5 fruit fly cellular contexts compared by ENCODE assay signal in the genomic region with DNA sequence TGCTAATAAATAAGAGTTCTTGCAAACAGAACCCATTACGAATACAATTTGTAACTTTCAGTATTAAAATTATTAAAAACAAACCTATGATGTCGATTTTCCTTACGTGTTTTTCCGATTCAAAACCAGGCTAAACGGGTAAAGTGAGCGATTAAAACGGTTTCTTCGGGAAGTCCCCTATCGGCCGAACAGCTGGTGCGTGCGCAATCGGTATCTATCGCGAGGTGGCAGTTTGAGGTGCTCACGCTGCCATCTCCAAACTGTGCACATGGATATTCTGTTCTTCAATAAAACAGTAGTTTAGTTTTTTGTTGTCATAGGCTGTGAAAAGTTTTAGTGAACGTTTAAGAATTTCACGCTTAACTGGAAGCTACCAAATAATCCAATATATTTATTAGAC.
TF ChIP-seq lines count a peak whose summit lies in the region.

TTLL4A (plus strand) TSS at position 240 of the 400 bp plus-strand sequence.

- peak; percentile 39 to 44 for TF ChIP-seq CTCF in S2 (optimal IDR thresholded peaks at IDR 0.05; lab: Kevin White, UChicago)
- peak; percentile 45 for TF ChIP-seq CTCF in whole organism, embryonic (GFP tag; optimal IDR thresholded peaks at IDR 0.05; lab: Kevin White, UChicago)

TF ChIP-seq in whole organism, adult, 20 proteins besides CTCF, POLR2A, EP300 and RAD21:
- TF ChIP-seq CG1620 (GFP tag; optimal IDR thresholded peaks at IDR 0.05; lab: Kevin White, UChicago) (peak; percentile 32), CG12768 (GFP tag; optimal IDR thresholded peaks at IDR 0.05; lab: Kevin White, UChicago) (no peak), CG33017 (tag; optimal IDR thresholded peaks at IDR 0.05; lab: Kevin White, UChicago) (no peak), CG7101 (tag; optimal IDR thresholded peaks at IDR 0.05; lab: Kevin White, UChicago) (no peak), bab1 (GFP tag; optimal IDR thresholded peaks at IDR 0.05; lab: Kevin White, UChicago) (peak; percentile 50), CG5204 (GFP tag; optimal IDR thresholded peaks at IDR 0.05; lab: Kevin White, UChicago) (no peak), Clk (GFP tag; optimal IDR thresholded peaks at IDR 0.05; lab: Kevin White, UChicago) (no peak), kay (GFP tag; lab: Kevin White, UChicago; ENCODE audit: borderline replicate concordance) (peak; percentile 38), Crg-1 (GFP tag; optimal IDR thresholded peaks at IDR 0.05; lab: Kevin White, UChicago) (no peak), ovo (GFP tag; optimal IDR thresholded peaks at IDR 0.05; lab: Kevin White, UChicago) (peak; percentile 39), CG11617 (GFP tag; optimal IDR thresholded peaks at IDR 0.05; lab: Kevin White, UChicago) (no peak), CG7045 (GFP tag; optimal IDR thresholded peaks at IDR 0.05; lab: Kevin White, UChicago) (no peak), Hr96 (GFP tag; optimal IDR thresholded peaks at IDR 0.05; lab: Kevin White, UChicago) (no peak), cnc (optimal IDR thresholded peaks at IDR 0.05; lab: Kevin White, UChicago) (no peak), toe (GFP tag; optimal IDR thresholded peaks at IDR 0.05; lab: Kevin White, UChicago) (no peak), cic (GFP tag; optimal IDR thresholded peaks at IDR 0.05; lab: Kevin White, UChicago) (no peak), Mnt (GFP tag; optimal IDR thresholded peaks at IDR 0.05; lab: Kevin White, UChicago) (peak; percentile 92), CG14711 (tag; optimal IDR thresholded peaks at IDR 0.05; lab: Kevin White, UChicago) (peak; percentile 2), tj (GFP tag; optimal IDR thresholded peaks at IDR 0.05; lab: Kevin White, UChicago) (no peak), pad (GFP tag; optimal IDR thresholded peaks at IDR 0.05; lab: Kevin White, UChicago) (peak; percentile 25)

TF ChIP-seq in whole organism, embryonic, 481 proteins besides CTCF, POLR2A, EP300 and RAD21 (continues in another document):
- no peak for TF ChIP-seq wek (GFP tag; optimal IDR thresholded peaks at IDR 0.05; lab: Kevin White, UChicago)
- peak; percentile 98 for TF ChIP-seq CG34224 (GFP tag; IDR thresholded peaks at IDR 0.05; lab: Robert Waterston, UW; ENCODE audit: partially characterized antibody)
- peak; percentile 99 for TF ChIP-seq mld (GFP tag; IDR thresholded peaks at IDR 0.05; lab: Robert Waterston, UW; ENCODE audit: partially characterized antibody)
- peak; percentile 9 for TF ChIP-seq tin (GFP tag; optimal IDR thresholded peaks at IDR 0.05; lab: Kevin White, UChicago)
- TF ChIP-seq Myb (GFP tag; optimal IDR thresholded peaks at IDR 0.05; lab: Kevin White, UChicago): peak; percentile 85
- peak; percentile 52; the same call in 2 of the 4 replicates for TF ChIP-seq Gug (GFP tag; IDR thresholded peaks at IDR 0.05; lab: Robert Waterston, UW)
- TF ChIP-seq chn (GFP tag; optimal IDR thresholded peaks at IDR 0.05; lab: Kevin White, UChicago): peak; percentile 5
- no peak for TF ChIP-seq CG11695 (GFP tag; IDR thresholded peaks at IDR 0.05; lab: Robert Waterston, UW)
- TF ChIP-seq Neu2 (GFP tag; optimal IDR thresholded peaks at IDR 0.05; lab: Kevin White, UChicago; ENCODE audit: borderline replicate concordance): no peak
- TF ChIP-seq Dad (GFP tag; optimal IDR thresholded peaks at IDR 0.05; lab: Kevin White, UChicago): no peak
- TF ChIP-seq zfh2 (GFP tag; optimal IDR thresholded peaks at IDR 0.05; lab: Kevin White, UChicago): peak; percentile 46
- TF ChIP-seq CG5953 (GFP tag; IDR thresholded peaks at IDR 0.05; lab: Robert Waterston, UW): no peak
- no peak for TF ChIP-seq Fer1 (GFP tag; optimal IDR thresholded peaks at IDR 0.05; lab: Kevin White, UChicago)
- TF ChIP-seq gcm2 (GFP tag; optimal IDR thresholded peaks at IDR 0.05; lab: Kevin White, UChicago): no peak
- peak; percentile 86 for TF ChIP-seq MBD-R2 (GFP tag; IDR thresholded peaks at IDR 0.05; lab: Robert Waterston, UW)
- peak; percentile 77 for TF ChIP-seq trem (tag; optimal IDR thresholded peaks at IDR 0.05; lab: Kevin White, UChicago)
- TF ChIP-seq CG1792 (GFP tag; optimal IDR thresholded peaks at IDR 0.05; lab: Kevin White, UChicago): peak; percentile 3
- no peak for TF ChIP-seq jing (GFP tag; optimal IDR thresholded peaks at IDR 0.05; lab: Kevin White, UChicago)
- TF ChIP-seq MTF-1 (GFP tag; optimal IDR thresholded peaks at IDR 0.05; lab: Kevin White, UChicago; ENCODE audit: borderline replicate concordance): no peak
- TF ChIP-seq exex (tag; optimal IDR thresholded peaks at IDR 0.05; lab: Kevin White, UChicago): no peak
- peak; percentile 75 for TF ChIP-seq MESR4 (GFP tag; optimal IDR thresholded peaks at IDR 0.05; lab: Kevin White, UChicago)
- no peak for TF ChIP-seq corto (GFP tag; optimal IDR thresholded peaks at IDR 0.05; lab: Kevin White, UChicago)

TF ChIP-seq in whole organism, prepupa, 60 proteins besides CTCF, POLR2A, EP300 and RAD21:
- TF ChIP-seq esn (GFP tag; optimal IDR thresholded peaks at IDR 0.05; lab: Kevin White, UChicago): peak; percentile 50
- TF ChIP-seq CG3032 (tag; optimal IDR thresholded peaks at IDR 0.05; lab: Kevin White, UChicago): no peak
- TF ChIP-seq Hr4 (GFP tag; optimal IDR thresholded peaks at IDR 0.05; lab: Kevin White, UChicago): peak; percentile 22
- TF ChIP-seq lz (GFP tag; optimal IDR thresholded peaks at IDR 0.05; lab: Kevin White, UChicago): peak; percentile 14

TF ChIP-seq in whole organism, wandering third instar larva, 38 proteins besides CTCF, POLR2A, EP300 and RAD21:
- TF ChIP-seq ey (GFP tag; optimal IDR thresholded peaks at IDR 0.05; lab: Kevin White, UChicago) (no peak), h (GFP tag; optimal IDR thresholded peaks at IDR 0.05; lab: Kevin White, UChicago) (no peak), woc (GFP tag; optimal IDR thresholded peaks at IDR 0.05; lab: Kevin White, UChicago) (peak; percentile 45), rgr (GFP tag; optimal IDR thresholded peaks at IDR 0.05; lab: Kevin White, UChicago) (no peak), CG9705 (GFP tag; optimal IDR thresholded peaks at IDR 0.05; lab: Kevin White, UChicago) (no peak), Abd-B (GFP tag; optimal IDR thresholded peaks at IDR 0.05; lab: Kevin White, UChicago) (no peak), foxo (GFP tag; optimal IDR thresholded peaks at IDR 0.05; lab: Kevin White, UChicago) (no peak), Hnf4 (GFP tag; optimal IDR thresholded peaks at IDR 0.05; lab: Kevin White, UChicago) (peak; percentile 68), tai (GFP tag; optimal IDR thresholded peaks at IDR 0.05; lab: Kevin White, UChicago) (peak; percentile 57), brk (GFP tag; optimal IDR thresholded peaks at IDR 0.05; lab: Kevin White, UChicago) (peak; percentile 58), Myc (optimal IDR thresholded peaks at IDR 0.05; lab: Kevin White, UChicago) (peak; percentile 22), Hr83 (GFP tag; optimal IDR thresholded peaks at IDR 0.05; lab: Kevin White, UChicago; ENCODE audit: poor library complexity, severe bottlenecking) (peak; percentile 68), Jra (GFP tag; optimal IDR thresholded peaks at IDR 0.05; lab: Kevin White, UChicago) (no peak), fru (GFP tag; optimal IDR thresholded peaks at IDR 0.05; lab: Kevin White, UChicago) (no peak), pan (optimal IDR thresholded peaks at IDR 0.05; lab: Kevin White, UChicago) (no peak), sage (GFP tag; optimal IDR thresholded peaks at IDR 0.05; lab: Kevin White, UChicago) (peak; percentile 18), Rel (GFP tag; optimal IDR thresholded peaks at IDR 0.05; lab: Kevin White, UChicago) (no peak), Rel (tag; optimal IDR thresholded peaks at IDR 0.05; lab: Kevin White, UChicago) (peak; percentile 100), sv (GFP tag; optimal IDR thresholded peaks at IDR 0.05; lab: Kevin White, UChicago) (peak; percentile 17)
